Fruit fly (Drosophila melanogaster): Measurements from ENCODE around the gene CG13358.

Gene CG13358

dm6 chrX:769639-770124 lies 35.0 kb downstream of the CG13358 start, which contains the start of gene fz3 (continued):
- TF ChIP-seq NK7.1 (GFP tag; optimal IDR thresholded peaks at IDR 0.05) (no peak), otp (GFP tag; IDR thresholded peaks at IDR 0.05) (0 out of 3 replicates have a peak, but pooled peaks have one; percentile 22), twi (tag; optimal IDR thresholded peaks at IDR 0.05) (no peak), pros (GFP tag; optimal IDR thresholded peaks at IDR 0.05) (no peak), sr (GFP tag; IDR thresholded peaks at IDR 0.05) (0 out of 3 replicates have a peak, but pooled peaks have one; percentile 23), row (GFP tag; IDR thresholded peaks at IDR 0.05) (peak; percentile 33; the same call in 1 of the 3 replicates), CG9932 (GFP tag; IDR thresholded peaks at IDR 0.05) (no peak), CG15269 (tag; optimal IDR thresholded peaks at IDR 0.05) (peak; percentile 13), dm (GFP tag; optimal IDR thresholded peaks at IDR 0.05) (peak; percentile 7), CG11560 (tag; IDR thresholded peaks at IDR 0.05) (no peak), br (optimal IDR thresholded peaks at IDR 0.05) (no peak), grau (tag; optimal IDR thresholded peaks at IDR 0.05) (peak; percentile 22), eve (GFP tag; optimal IDR thresholded peaks at IDR 0.05) (no peak), so (GFP tag; IDR thresholded peaks at IDR 0.05) (0 out of 3 replicates have a peak, but pooled peaks have one; percentile 36), CG1603 (tag; optimal IDR thresholded peaks at IDR 0.05) (peak; percentile 66), ranshi (GFP tag; IDR thresholded peaks at IDR 0.05) (peak; percentile 20; the same call in 1 of the 2 replicates), CG8388 (GFP tag; optimal IDR thresholded peaks at IDR 0.05) (peak; percentile 1), ci (GFP tag; IDR thresholded peaks at IDR 0.05) (peak; percentile 68; the same call in 1 of the 3 replicates), CG15696 (tag; optimal IDR thresholded peaks at IDR 0.05) (no peak), CG10267 (tag; optimal IDR thresholded peaks at IDR 0.05) (peak; percentile 36), CG10979 (tag; optimal IDR thresholded peaks at IDR 0.05) (peak; percentile 34), Fer3 (tag; optimal IDR thresholded peaks at IDR 0.05) (peak; percentile 22), Dref (GFP tag; IDR thresholded peaks at IDR 0.05) (peak; percentile 84), wdn (GFP tag; IDR thresholded peaks at IDR 0.05) (no peak), Fer1 (GFP tag; optimal IDR thresholded peaks at IDR 0.05) (peak; percentile 29), tx (GFP tag; optimal IDR thresholded peaks at IDR 0.05) (no peak), CG6791 (GFP tag; IDR thresholded peaks at IDR 0.05; ENCODE audit: partially characterized antibody) (peak; percentile 93), CG2199 (GFP tag; IDR thresholded peaks at IDR 0.05) (peak; percentile 66; the same call in 2 of the 3 replicates), Rfx (GFP tag; IDR thresholded peaks at IDR 0.05) (peak; percentile 16; the same call in 1 of the 2 replicates), CG10462 (GFP tag; optimal IDR thresholded peaks at IDR 0.05) (no peak), CG12236 (GFP tag; optimal IDR thresholded peaks at IDR 0.05) (no peak), CG1233 (GFP tag; optimal IDR thresholded peaks at IDR 0.05) (no peak), CG6689 (GFP tag; IDR thresholded peaks at IDR 0.05) (no peak), CG33557 (GFP tag; optimal IDR thresholded peaks at IDR 0.05) (peak; percentile 29), CG9437 (GFP tag; optimal IDR thresholded peaks at IDR 0.05) (peak; percentile 65), CG2875 (GFP tag; optimal IDR thresholded peaks at IDR 0.05) (no peak), CG32767 (GFP tag; IDR thresholded peaks at IDR 0.05) (no peak), Poxn (GFP tag; IDR thresholded peaks at IDR 0.05) (no peak), unc-4 (GFP tag; IDR thresholded peaks at IDR 0.05; ENCODE audit: partially characterized antibody) (peak; percentile 88), sug (tag; optimal IDR thresholded peaks at IDR 0.05) (peak; percentile 46), Abd-B (GFP tag; optimal IDR thresholded peaks at IDR 0.05) (peak; percentile 0), pan (optimal IDR thresholded peaks at IDR 0.05) (no peak), pan (GFP tag; optimal IDR thresholded peaks at IDR 0.05 in 1 of 2, IDR thresholded peaks at IDR 0.05 in 1 of 2) (peak in 1 of 2 experiments; percentile 22), az2 (GFP tag; optimal IDR thresholded peaks at IDR 0.05) (no peak), CG18262 (tag; optimal IDR thresholded peaks at IDR 0.05) (peak; percentile 37), Vsx1 (GFP tag; optimal IDR thresholded peaks at IDR 0.05) (no peak), CG3847 (GFP tag; IDR thresholded peaks at IDR 0.05) (no peak), Nf-YC (tag; optimal IDR thresholded peaks at IDR 0.05) (peak; percentile 35), Atf-2 (GFP tag; optimal IDR thresholded peaks at IDR 0.05) (no peak), Blimp-1 (GFP tag; optimal IDR thresholded peaks at IDR 0.05) (peak; percentile 2), chinmo (GFP tag; IDR thresholded peaks at IDR 0.05; ENCODE audit: partially characterized antibody) (peak; percentile 95)

All from whole organism, embryonic.